Worm (Caenorhabditis elegans): Measurements from ENCODE around the gene mdt-27.
A peak's percentile ranks its signal among the peaks of the same experiment; 100 is the strongest.

The mdt-27 gene

DNA sequence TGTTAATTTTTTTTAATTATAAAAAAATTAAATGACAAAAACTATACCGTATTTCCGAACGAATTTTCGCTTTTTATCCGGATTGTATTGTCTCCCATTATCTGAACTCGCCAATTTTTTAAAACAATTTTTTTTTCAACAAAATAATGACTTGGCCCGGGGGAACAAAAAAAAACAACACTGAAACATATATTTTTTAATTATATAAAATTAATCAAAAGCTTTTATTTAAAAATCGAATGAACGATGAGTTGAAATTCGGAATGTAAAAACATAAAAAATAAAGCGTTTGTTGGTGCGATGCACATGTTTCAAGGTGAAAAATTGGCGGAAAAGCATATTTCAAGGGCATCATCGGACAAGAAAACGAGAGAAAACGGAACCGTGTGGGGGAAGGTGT, at the start of gene mdt-27:
Gene mdt-27 (minus strand): TSS at position 101 of the 400 bp plus-strand sequence.
- TF ChIP-seq nhr-25 (tag; optimal IDR thresholded peaks at IDR 0.05), result no peak
- no peak for TF ChIP-seq elt-3 (tag; optimal IDR thresholded peaks at IDR 0.05)
- no peak for TF ChIP-seq nhr-12 (tag; optimal IDR thresholded peaks at IDR 0.05)
- no peak for TF ChIP-seq blmp-1 (tag; optimal IDR thresholded peaks at IDR 0.05; ENCODE audit: insufficient read depth)
- no peak for TF ChIP-seq lin-39 (tag; optimal IDR thresholded peaks at IDR 0.05)
- TF ChIP-seq nhr-11 (tag; optimal IDR thresholded peaks at IDR 0.05), result no peak
- TF ChIP-seq alr-1 (tag; optimal IDR thresholded peaks at IDR 0.05), result no peak
- TF ChIP-seq snpc-4 (tag; optimal IDR thresholded peaks at IDR 0.05), result no peak
- TF ChIP-seq gmeb-1 (tag; optimal IDR thresholded peaks at IDR 0.05), result no peak
- no peak for TF ChIP-seq F13H6.1 (tag; optimal IDR thresholded peaks at IDR 0.05)

DNA sequence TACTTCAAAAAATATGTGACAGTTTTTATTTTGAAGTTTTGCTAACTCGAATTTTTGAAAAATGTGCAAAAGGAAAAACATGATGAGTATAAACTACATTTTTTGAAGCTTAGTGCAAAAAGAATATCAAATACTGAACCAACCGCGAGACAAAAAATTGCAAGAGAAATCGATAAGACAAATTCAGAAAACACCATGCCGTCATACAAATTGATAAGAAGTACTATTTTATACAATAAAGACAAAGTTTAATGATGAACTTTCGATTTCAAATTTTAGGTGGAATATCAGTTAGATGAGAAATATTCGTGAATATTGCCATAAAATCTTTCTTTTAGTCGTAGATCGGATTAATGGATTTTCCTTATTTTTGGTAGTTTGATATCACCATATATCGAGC, 49.3 kb upstream of the mdt-27 start:
- no peak for TF ChIP-seq elt-3 (tag; optimal IDR thresholded peaks at IDR 0.05)
- peak; percentile 44 for TF ChIP-seq fos-1 (tag; optimal IDR thresholded peaks at IDR 0.05)

DNA sequence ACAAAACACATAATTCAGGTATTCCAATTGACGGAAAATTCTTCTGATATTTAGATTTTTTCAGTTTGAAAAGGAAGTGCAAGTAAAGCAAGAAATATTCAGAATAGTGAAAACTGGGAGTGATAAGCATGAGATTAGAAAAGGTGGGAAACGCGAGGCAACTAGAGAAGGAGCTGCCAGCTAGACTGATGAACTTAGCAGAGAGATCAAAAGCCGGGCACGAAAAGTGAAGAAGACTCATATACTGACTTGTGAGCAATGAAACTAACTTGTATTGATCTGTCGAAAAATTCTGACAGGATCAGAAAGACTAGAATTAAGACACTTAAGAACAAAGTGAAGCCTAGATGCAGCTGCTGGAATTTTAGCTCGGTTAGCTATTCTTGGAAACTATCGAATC, 48.0 kb upstream of the mdt-27 start, which contains the start of gene nhr-36:
Gene nhr-36 (minus strand): TSS at position 101 of the 400 bp plus-strand sequence.
- no peak for TF ChIP-seq elt-1 (tag; optimal IDR thresholded peaks at IDR 0.05)
- no peak for TF ChIP-seq nhr-237 (tag; optimal IDR thresholded peaks at IDR 0.05)
- TF ChIP-seq ztf-1 (GFP tag; conservative IDR thresholded peaks at IDR 0.05), result no peak
- no peak for TF ChIP-seq F13H6.1 (tag; optimal IDR thresholded peaks at IDR 0.05)
- no peak for TF ChIP-seq elt-3 (tag; optimal IDR thresholded peaks at IDR 0.05)
- TF ChIP-seq unc-55 (GFP tag; optimal IDR thresholded peaks at IDR 0.05), result no peak
- TF ChIP-seq nhr-129 (tag; optimal IDR thresholded peaks at IDR 0.05), result no peak
- TF ChIP-seq peb-1 (tag; optimal IDR thresholded peaks at IDR 0.05), result no peak
- no peak for TF ChIP-seq lin-11 (tag; optimal IDR thresholded peaks at IDR 0.05)
- no peak for TF ChIP-seq unc-62 (GFP tag; optimal IDR thresholded peaks at IDR 0.05)
- TF ChIP-seq aly-2 (tag; optimal IDR thresholded peaks at IDR 0.05), result no peak
- no peak for TF ChIP-seq ama-1 (optimal IDR thresholded peaks at IDR 0.05)
- no peak for TF ChIP-seq nhr-10 (tag; optimal IDR thresholded peaks at IDR 0.05)
- TF ChIP-seq dmd-4 (tag; optimal IDR thresholded peaks at IDR 0.05), result no peak

DNA sequence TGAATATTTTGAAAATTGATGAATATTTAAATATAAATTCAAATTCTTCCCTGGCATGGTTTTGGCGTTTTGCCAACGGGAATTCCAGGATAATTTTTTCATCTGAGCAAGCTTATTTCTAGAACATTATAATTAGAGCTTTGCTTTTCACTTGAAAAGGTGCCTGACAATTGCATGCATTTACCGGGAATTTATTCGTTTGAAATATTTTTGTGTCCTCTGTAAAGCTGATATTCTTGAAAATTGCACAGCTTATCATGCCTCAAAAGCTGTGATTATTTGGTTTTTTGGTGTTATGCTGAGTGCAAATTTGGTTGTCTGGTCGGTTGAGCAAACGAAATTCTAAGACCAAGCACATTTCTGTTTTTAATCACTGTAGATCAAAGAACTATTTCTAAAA, 47.0 kb upstream of the mdt-27 start:
- no peak for TF ChIP-seq ZK546.5 (tag; optimal IDR thresholded peaks at IDR 0.05)
- TF ChIP-seq alr-1 (tag; optimal IDR thresholded peaks at IDR 0.05), result no peak
- TF ChIP-seq Y55F3AM.14 (GFP tag; optimal IDR thresholded peaks at IDR 0.05), result no peak
- no peak for TF ChIP-seq unc-55 (GFP tag; optimal IDR thresholded peaks at IDR 0.05)
- TF ChIP-seq fos-1 (tag; optimal IDR thresholded peaks at IDR 0.05), result no peak
- TF ChIP-seq nhr-23 (tag; optimal IDR thresholded peaks at IDR 0.05), result no peak
- no peak for TF ChIP-seq R02D3.7 (tag; optimal IDR thresholded peaks at IDR 0.05)
- TF ChIP-seq mdl-1 (tag; optimal IDR thresholded peaks at IDR 0.05), result no peak
- TF ChIP-seq ztf-1 (GFP tag; conservative IDR thresholded peaks at IDR 0.05), result no peak
- TF ChIP-seq nhr-237 (tag; optimal IDR thresholded peaks at IDR 0.05), result no peak
- no peak for TF ChIP-seq unc-39 (tag; optimal IDR thresholded peaks at IDR 0.05)
- TF ChIP-seq egl-27 (tag; optimal IDR thresholded peaks at IDR 0.05), result no peak
- TF ChIP-seq peb-1 (tag; optimal IDR thresholded peaks at IDR 0.05), result no peak
- no peak for TF ChIP-seq sem-4 (tag; optimal IDR thresholded peaks at IDR 0.05)
- TF ChIP-seq mab-5 (tag; optimal IDR thresholded peaks at IDR 0.05), result no peak
- no peak for TF ChIP-seq dmd-4 (tag; optimal IDR thresholded peaks at IDR 0.05)
- TF ChIP-seq gmeb-1 (tag; optimal IDR thresholded peaks at IDR 0.05), result no peak
- TF ChIP-seq aly-2 (tag; optimal IDR thresholded peaks at IDR 0.05), result no peak

ce11 chrV:9257467-9257866, 44.0 kb upstream of the mdt-27 start, which contains the start of gene F07C3.16:
TSS of gene F07C3.16 (minus strand) at chrV:9257567.
- TF ChIP-seq ztf-1 (GFP tag; conservative IDR thresholded peaks at IDR 0.05) (no peak), snpc-4 (tag; optimal IDR thresholded peaks at IDR 0.05) (no peak), R02D3.7 (tag; optimal IDR thresholded peaks at IDR 0.05) (no peak), ceh-82 (tag; optimal IDR thresholded peaks at IDR 0.05) (no peak), ZK546.5 (tag; optimal IDR thresholded peaks at IDR 0.05) (no peak), skn-1 (tag; optimal IDR thresholded peaks at IDR 0.05) (no peak), nhr-6 (tag; optimal IDR thresholded peaks at IDR 0.05) (no peak), alr-1 (tag; optimal IDR thresholded peaks at IDR 0.05) (no peak), nhr-129 (tag; optimal IDR thresholded peaks at IDR 0.05) (no peak), ceh-16 (tag; optimal IDR thresholded peaks at IDR 0.05) (no peak), unc-39 (tag; optimal IDR thresholded peaks at IDR 0.05) (no peak), nhr-21 (tag; optimal IDR thresholded peaks at IDR 0.05) (no peak), lin-39 (tag; optimal IDR thresholded peaks at IDR 0.05) (no peak), ztf-11 (tag; optimal IDR thresholded peaks at IDR 0.05) (no peak), peb-1 (tag; optimal IDR thresholded peaks at IDR 0.05) (no peak)

Data from whole organism, L2 larva.